Worm (Caenorhabditis elegans) whole organism, L4 larva: ENCODE results near the gene mtcu-2.

Experiments used
- ZK546.5 ChIP-seq, 2 experiments: sonication (generic microtip); optimal IDR thresholded peaks; 2 replicates each; lab custom pipeline; 2017; ENCODE audit warnings: missing biosample characterization in 2 of 2, missing genetic modification characterization in 2 of 2
- dmd-9 ChIP-seq: fragments of 200-800 bp; sonication (Bioruptor generic); IDR thresholded peaks from 2 replicates; pipeline ENCODE4 v1.3.6; 2022; ENCODE audit warnings: missing genetic modification reagents, missing genetic modification characterization, missing compliant biosample characterization
- nhr-237 ChIP-seq: sonication (generic microtip); optimal IDR thresholded peaks from 2 replicates; lab custom pipeline; 2017; ENCODE audit warnings: missing biosample characterization, missing genetic modification characterization
- nhr-6 ChIP-seq: fragments of 150-350 bp; optimal IDR thresholded peaks from 2 replicates; lab custom pipeline; 2014; ENCODE audit warnings: missing biosample characterization, missing genetic modification characterization
- nhr-76 ChIP-seq: fragments of 150-350 bp; optimal IDR thresholded peaks from 2 replicates; lab custom pipeline; 2014; ENCODE audit warnings: missing biosample characterization, missing genetic modification characterization
- pha-4 ChIP-seq, 2 experiments: fragments of 150-350 bp in 1 of 2; fragments of 200-800 bp in 1 of 2; sonication (Bioruptor generic) in 1 of 2; IDR thresholded peaks in 1 of 2; optimal IDR thresholded peaks in 1 of 2; 2 replicates each; pipeline versions ENCODE4 v1.3.6 to Lab custom; 2014 to 2022; ENCODE audit warnings: missing genetic modification characterization in 2 of 2, missing genetic modification reagents in 2 of 2, missing biosample characterization in 1 of 2, missing compliant biosample characterization in 1 of 2
- pqm-1 ChIP-seq: sonication (generic microtip); optimal IDR thresholded peaks from 2 replicates; lab custom pipeline; 2017; ENCODE audit warnings: missing biosample characterization, missing genetic modification characterization
- set-16 ChIP-seq: fragments of 200-800 bp; sonication (Bioruptor generic); IDR thresholded peaks from 2 replicates; pipeline ENCODE4 v1.3.6; 2022; ENCODE audit warnings: missing genetic modification reagents, missing genetic modification characterization, missing compliant biosample characterization
- unc-39 ChIP-seq: sonication (generic microtip); optimal IDR thresholded peaks from 2 replicates; lab custom pipeline; 2017; ENCODE audit warnings: missing biosample characterization, missing genetic modification characterization
- ztf-11 ChIP-seq: fragments of 150-350 bp; optimal IDR thresholded peaks from 2 replicates; lab custom pipeline; 2014; ENCODE audit warnings: missing biosample characterization, missing genetic modification characterization
- ztf-7 ChIP-seq: fragments of 150-350 bp; optimal IDR thresholded peaks from 2 replicates; lab custom pipeline; 2014; ENCODE audit warnings: missing biosample characterization, missing genetic modification characterization

ce11 chrII:10075794-10076193, 42.8 kb upstream of the mtcu-2 start:
- TF ChIP-seq pha-4 (GFP tag; IDR thresholded peaks at IDR 0.05; lab: Robert Waterston, UW) (no peak), pha-4 (tag; optimal IDR thresholded peaks at IDR 0.05; lab: Kevin White, UChicago) (peak; percentile 10), nhr-6 (tag; lab: Kevin White, UChicago) (no peak), pqm-1 (no peak), nhr-237 (tag; lab: Kevin White, UChicago) (no peak), unc-39 (tag; lab: Kevin White, UChicago) (no peak), dmd-9 (no peak), nhr-76 (no peak), ztf-11 (no peak), ZK546.5 (tag; optimal IDR thresholded peaks at IDR 0.05; lab: Kevin White, UChicago) (no peak), ztf-7 (no peak), set-16 (peak; percentile 12; the same call in 1 of the 2 replicates)
